Fruit fly (Drosophila melanogaster) whole organism, embryonic: Measurements from ENCODE around the gene alpha-Spec.

Experiments used
- Abd-B ChIP-seq: fragments of 200-800 bp; sonication (Bioruptor generic); optimal IDR thresholded peaks from 2 replicates; lab custom pipeline; 2018; ENCODE audit warnings: missing biosample characterization, mild to moderate bottlenecking, missing genetic modification characterization, moderate library complexity
- B-H2 ChIP-seq: fragments of 200-800 bp; sonication (Bioruptor generic); optimal IDR thresholded peaks from 2 replicates; lab custom pipeline; 2018; ENCODE audit warnings: missing biosample characterization, mild to moderate bottlenecking, missing genetic modification characterization
- CG10267 ChIP-seq: fragments of 200-800 bp; sonication (Bioruptor generic); optimal IDR thresholded peaks from 2 replicates; lab custom pipeline; 2018; ENCODE audit warnings: missing biosample characterization, mild to moderate bottlenecking, missing genetic modification characterization, moderate library complexity
- CG13287 ChIP-seq: fragments of 200-800 bp; sonication (Bioruptor generic); IDR thresholded peaks from 2 replicates; pipeline ENCODE4 v1.3.6; 2022; ENCODE audit warnings: missing biosample characterization, missing genetic modification characterization; ENCODE audit not compliant: partially characterized antibody
- CG14441 ChIP-seq: fragments of 200-800 bp; sonication (Bioruptor generic); IDR thresholded peaks from 2 replicates; pipeline ENCODE4 v1.3.6; 2022; ENCODE audit warnings: missing biosample characterization, missing genetic modification characterization
- CG14860 ChIP-seq: fragments of 200-800 bp; sonication (Bioruptor generic); IDR thresholded peaks from 3 replicates; pipeline ENCODE4 v1.3.6; 2022; ENCODE audit warnings: missing biosample characterization, missing genetic modification characterization; ENCODE audit not compliant: partially characterized antibody
- CG15514 ChIP-seq: fragments of 200-800 bp; sonication (Bioruptor generic); optimal IDR thresholded peaks from 3 replicates; lab custom pipeline; 2017; ENCODE audit warnings: missing biosample characterization, missing genetic modification characterization, mild to moderate bottlenecking, moderate library complexity, missing genetic modification reagents
- CG17359 ChIP-seq: fragments of 200-800 bp; sonication (Bioruptor generic); optimal IDR thresholded peaks from 3 replicates; lab custom pipeline; 2018; ENCODE audit warnings: missing biosample characterization, mild to moderate bottlenecking, missing genetic modification characterization, moderate library complexity
- CG17802 ChIP-seq: fragments of 200-800 bp; sonication (Bioruptor generic); optimal IDR thresholded peaks from 2 replicates; lab custom pipeline; 2018; ENCODE audit warnings: missing biosample characterization, mild to moderate bottlenecking, missing genetic modification characterization, moderate library complexity
- CG1792 ChIP-seq: fragments of 200-800 bp; sonication (Bioruptor generic); optimal IDR thresholded peaks from 2 replicates; lab custom pipeline; 2016; ENCODE audit warnings: missing biosample characterization, missing genetic modification characterization
- CG18011 ChIP-seq: fragments of 200-800 bp; sonication (Bioruptor generic); optimal IDR thresholded peaks from 2 replicates; lab custom pipeline; 2017; ENCODE audit warnings: missing biosample characterization, missing genetic modification characterization, mild to moderate bottlenecking, moderate library complexity, missing genotype
- CG32772 ChIP-seq: fragments of 200-800 bp; sonication (Bioruptor generic); IDR thresholded peaks from 2 replicates; pipeline ENCODE4 v1.3.6; 2022; ENCODE audit warnings: missing biosample characterization, missing genetic modification characterization
- CG3847 ChIP-seq: fragments of 200-800 bp; sonication (Bioruptor generic); IDR thresholded peaks from 2 replicates; pipeline ENCODE4 v1.3.6; 2022; ENCODE audit warnings: missing biosample characterization, missing genetic modification characterization
- CG4404 ChIP-seq: fragments of 200-800 bp; sonication (Bioruptor generic); IDR thresholded peaks from 2 replicates; pipeline ENCODE4 v1.3.6; 2022; ENCODE audit warnings: missing biosample characterization, missing genetic modification characterization
- CG4707 ChIP-seq: fragments of 200-800 bp; sonication (Bioruptor generic); optimal IDR thresholded peaks from 2 replicates; lab custom pipeline; 2018; ENCODE audit warnings: missing biosample characterization, mild to moderate bottlenecking, missing genetic modification characterization, moderate library complexity
- CG7556 ChIP-seq: fragments of 200-800 bp; sonication (Bioruptor generic); optimal IDR thresholded peaks from 2 replicates; lab custom pipeline; 2017; ENCODE audit warnings: missing biosample characterization, mild to moderate bottlenecking, missing genetic modification characterization
- CG7963 ChIP-seq: fragments of 200-800 bp; sonication (Bioruptor generic); IDR thresholded peaks from 3 replicates; pipeline ENCODE4 v1.3.6; 2022; ENCODE audit warnings: missing biosample characterization, missing genetic modification characterization; ENCODE audit not compliant: partially characterized antibody
- CG9797 ChIP-seq: fragments of 200-800 bp; sonication (Bioruptor generic); optimal IDR thresholded peaks from 3 replicates; lab custom pipeline; 2018; ENCODE audit warnings: missing biosample characterization, mild to moderate bottlenecking, missing genetic modification characterization
- Dll ChIP-seq: fragments of 200-800 bp; sonication (Bioruptor generic); IDR thresholded peaks from 4 replicates; pipeline ENCODE4 v1.3.6; 2022; ENCODE audit warnings: missing biosample characterization, missing genetic modification characterization; ENCODE audit not compliant: partially characterized antibody
- Doc3 ChIP-seq: fragments of 200-800 bp; sonication (Bioruptor generic); IDR thresholded peaks from 3 replicates; pipeline ENCODE4 v1.3.6; 2022; ENCODE audit warnings: missing biosample characterization, missing genetic modification characterization; ENCODE audit not compliant: partially characterized antibody
- Dp ChIP-seq: fragments of 200-800 bp; sonication (Bioruptor generic); optimal IDR thresholded peaks from 2 replicates; lab custom pipeline; 2018; ENCODE audit warnings: missing biosample characterization, mild to moderate bottlenecking, missing genetic modification characterization, moderate library complexity
- Drgx ChIP-seq: fragments of 200-800 bp; sonication (Bioruptor generic); IDR thresholded peaks from 2 replicates; pipeline ENCODE4 v1.3.6; 2022; ENCODE audit warnings: missing biosample characterization, missing genetic modification characterization
- HLH4C ChIP-seq: fragments of 200-800 bp; sonication (Bioruptor generic); IDR thresholded peaks from 3 replicates; pipeline ENCODE4 v1.3.6; 2022; ENCODE audit warnings: missing biosample characterization, missing genetic modification characterization; ENCODE audit not compliant: partially characterized antibody
- Hr51 ChIP-seq, 2 experiments: fragments of 200-800 bp; sonication (Bioruptor generic); optimal IDR thresholded peaks; 2 replicates in 1 of 2; 3 replicates in 1 of 2; lab custom pipeline; 2016 to 2018; ENCODE audit warnings: missing biosample characterization in 2 of 2, missing genetic modification characterization in 2 of 2, mild to moderate bottlenecking in 1 of 2, moderate library complexity in 1 of 2
- MBD-R2 ChIP-seq: fragments of 200-800 bp; sonication (Bioruptor generic); IDR thresholded peaks from 2 replicates; pipeline ENCODE4 v1.3.6; 2022; ENCODE audit warnings: missing biosample characterization, missing genetic modification characterization
- MESR4 ChIP-seq: fragments of 200-800 bp; sonication (Bioruptor generic); optimal IDR thresholded peaks from 2 replicates; lab custom pipeline; 2018; ENCODE audit warnings: missing biosample characterization, mild to moderate bottlenecking, missing genetic modification characterization, moderate library complexity
- Med ChIP-seq: fragments of 200-800 bp; sonication (Bioruptor generic); peaks from one replicate; lab custom pipeline; 2016; ENCODE audit warnings: missing biosample characterization, missing genetic modification characterization, mild to moderate bottlenecking, inconsistent platforms, moderate library complexity
- Myb ChIP-seq: fragments of 200-800 bp; sonication (Bioruptor generic); optimal IDR thresholded peaks from 2 replicates; lab custom pipeline; 2016; ENCODE audit warnings: missing biosample characterization, missing genetic modification characterization
- Nf-YB ChIP-seq: fragments of 200-800 bp; sonication (Bioruptor generic); optimal IDR thresholded peaks from 3 replicates; lab custom pipeline; 2019; ENCODE audit warnings: missing biosample characterization, mild to moderate bottlenecking, missing genetic modification characterization, moderate library complexity
- Pdp1 ChIP-seq, 2 experiments: fragments of 200-800 bp; sonication (Bioruptor generic); optimal IDR thresholded peaks; 3 replicates each; lab custom pipeline; 2016; ENCODE audit warnings: missing biosample characterization in 2 of 2, missing genetic modification characterization in 2 of 2, mild to moderate bottlenecking in 1 of 2, moderate library complexity in 1 of 2
- Sin3A ChIP-seq: fragments of >200 bp; optimal IDR thresholded peaks from 2 replicates; lab custom pipeline; 2018
- Tbp ChIP-seq: fragments of >200 bp; optimal IDR thresholded peaks from 2 replicates; lab custom pipeline; 2018; ENCODE audit warnings: missing biosample characterization, missing genetic modification characterization
- YL-1 ChIP-seq: fragments of 200-800 bp; sonication (Bioruptor generic); optimal IDR thresholded peaks from 3 replicates; lab custom pipeline; 2017; ENCODE audit warnings: missing biosample characterization, mild to moderate bottlenecking, missing genetic modification characterization
- bigmax ChIP-seq: fragments of 200-800 bp; sonication (Bioruptor generic); optimal IDR thresholded peaks from 2 replicates; lab custom pipeline; 2018; ENCODE audit warnings: missing biosample characterization, mild to moderate bottlenecking, missing genetic modification characterization
- chinmo ChIP-seq: fragments of 200-800 bp; sonication (Bioruptor generic); IDR thresholded peaks from 4 replicates; pipeline ENCODE4 v1.3.6; 2022; ENCODE audit warnings: missing biosample characterization, missing genetic modification characterization; ENCODE audit not compliant: partially characterized antibody
- dm ChIP-seq: fragments of 200-800 bp; sonication (Bioruptor generic); optimal IDR thresholded peaks from 3 replicates; lab custom pipeline; 2016; ENCODE audit warnings: missing biosample characterization, missing genetic modification characterization
- nerfin-1 ChIP-seq: fragments of 200-800 bp; sonication (Bioruptor generic); optimal IDR thresholded peaks from 3 replicates; lab custom pipeline; 2019; ENCODE audit warnings: missing biosample characterization, mild to moderate bottlenecking, missing genetic modification characterization, moderate library complexity
- nmo ChIP-seq: fragments of 200-800 bp; sonication (Bioruptor generic); optimal IDR thresholded peaks from 2 replicates; lab custom pipeline; 2018; ENCODE audit warnings: missing biosample characterization, mild to moderate bottlenecking, missing genetic modification characterization, moderate library complexity
- p53 ChIP-seq: fragments of 200-800 bp; sonication (Bioruptor generic); optimal IDR thresholded peaks from 2 replicates; lab custom pipeline; 2016; ENCODE audit warnings: missing biosample characterization, missing genetic modification characterization
- pnt ChIP-seq: fragments of 200-800 bp; sonication (Bioruptor generic); optimal IDR thresholded peaks from 3 replicates; lab custom pipeline; 2016; ENCODE audit warnings: missing biosample characterization, missing genetic modification characterization
- sd ChIP-seq: fragments of 200-800 bp; sonication (Bioruptor generic); optimal IDR thresholded peaks from 3 replicates; lab custom pipeline; 2018; ENCODE audit warnings: missing biosample characterization, mild to moderate bottlenecking, missing genetic modification characterization, moderate library complexity
- slou ChIP-seq: fragments of 200-800 bp; sonication (Bioruptor generic); optimal IDR thresholded peaks from 3 replicates; lab custom pipeline; 2016; ENCODE audit warnings: missing biosample characterization, missing genetic modification characterization
- trem ChIP-seq: fragments of 200-800 bp; optimal IDR thresholded peaks from 3 replicates; lab custom pipeline; 2019; ENCODE audit warnings: missing biosample characterization, mild to moderate bottlenecking, missing genetic modification characterization, moderate library complexity
- trh ChIP-seq: fragments of 200-800 bp; sonication (Bioruptor generic); optimal IDR thresholded peaks from 2 replicates; lab custom pipeline; 2016; ENCODE audit warnings: missing biosample characterization, missing genetic modification characterization
- vvl ChIP-seq: fragments of 200-800 bp; sonication (Bioruptor generic); IDR thresholded peaks from 2 replicates; pipeline ENCODE4 v1.3.6; 2022; ENCODE audit warnings: missing biosample characterization, missing genetic modification characterization
- zen ChIP-seq: fragments of 200-800 bp; sonication (Bioruptor generic); optimal IDR thresholded peaks from 3 replicates; lab custom pipeline; 2018; ENCODE audit warnings: missing biosample characterization, mild to moderate bottlenecking, missing genetic modification characterization, moderate library complexity
- zen2 ChIP-seq: fragments of 200-800 bp; sonication (Bioruptor generic); IDR thresholded peaks from 3 replicates; pipeline ENCODE4 v1.3.6; 2022; ENCODE audit warnings: missing biosample characterization, missing genetic modification characterization; ENCODE audit not compliant: partially characterized antibody

Gene alpha-Spec

dm6 chr3L:1802802-1803201 is 7.7 kb upstream of the alpha-Spec start, which contains the start of the genes JTBR and CG42676 (continued):
- TF ChIP-seq CG4404 (GFP tag; lab: Robert Waterston, UW) (no peak), CG18011 (GFP tag; lab: Kevin White, UChicago) (no peak), CG14441 (GFP tag; lab: Robert Waterston, UW) (no peak), zen (tag; lab: Kevin White, UChicago) (peak; percentile 14)

DNA sequence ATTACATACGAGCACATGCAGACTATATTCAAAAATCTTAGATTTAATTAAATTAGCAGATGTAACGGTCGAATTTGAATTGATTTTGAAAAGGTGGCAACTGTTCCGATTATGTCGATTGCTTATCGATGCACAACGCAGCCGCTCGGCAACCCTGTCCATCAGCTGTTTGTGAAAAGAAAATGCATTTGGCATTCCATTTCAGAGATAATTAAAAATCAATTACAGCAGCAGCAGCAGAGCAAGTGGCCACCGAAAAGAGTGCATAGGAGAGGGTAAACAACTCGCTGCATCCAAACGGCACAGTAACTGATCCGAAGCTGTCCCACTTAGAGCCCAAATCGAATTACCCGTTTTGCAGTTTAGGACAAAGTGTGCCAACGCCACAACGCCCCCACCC is 3.5 kb upstream of the alpha-Spec start, which contains the start of gene Patj:
TSS of gene Patj (plus strand) at position 155 of the 400 bp plus-strand sequence.
- TF ChIP-seq vvl (peak; percentile 28), Nf-YB (GFP tag; lab: Kevin White, UChicago) (no peak), CG10267 (tag; lab: Kevin White, UChicago) (peak; percentile 2), p53 (GFP tag; lab: Kevin White, UChicago) (no peak), chinmo (GFP tag; lab: Robert Waterston, UW) (peak; percentile 99), sd (tag; lab: Kevin White, UChicago) (peak; percentile 93), CG17802 (tag; lab: Kevin White, UChicago) (no peak), trh (GFP tag; lab: Kevin White, UChicago) (no peak), Med (GFP tag; lab: Kevin White, UChicago) (peak; percentile 23), CG4707 (GFP tag; lab: Kevin White, UChicago) (no peak), slou (no peak), CG15514 (GFP tag; lab: Kevin White, UChicago) (peak; percentile 85), CG32772 (GFP tag; lab: Robert Waterston, UW) (no peak), nmo (GFP tag; lab: Kevin White, UChicago) (peak; percentile 13), bigmax (GFP tag; lab: Kevin White, UChicago) (no peak), pnt (GFP tag; lab: Kevin White, UChicago) (no peak), CG7963 (GFP tag; lab: Robert Waterston, UW) (no peak), nerfin-1 (tag; lab: Kevin White, UChicago) (peak; percentile 21), Myb (GFP tag; lab: Kevin White, UChicago) (peak; percentile 99), CG1792 (GFP tag; lab: Kevin White, UChicago) (no peak), trem (tag; lab: Kevin White, UChicago) (peak; percentile 68), zen2 (GFP tag; lab: Robert Waterston, UW) (peak; percentile 7; the same call in 1 of the 3 replicates), dm (GFP tag; lab: Kevin White, UChicago) (no peak), Dp (peak; percentile 69), MBD-R2 (GFP tag; lab: Robert Waterston, UW) (peak; percentile 97), Dll (GFP tag; lab: Robert Waterston, UW) (peak; percentile 52; the same call in 3 of the 4 replicates), Pdp1 (GFP tag; optimal IDR thresholded peaks at IDR 0.05; lab: Kevin White, UChicago) (peak in 1 of 2 experiments; percentile 28), CG13287 (GFP tag; lab: Robert Waterston, UW) (peak; percentile 72), Tbp (no peak), B-H2 (no peak), CG17359 (tag; lab: Kevin White, UChicago) (no peak), CG7556 (no peak), CG3847 (GFP tag; lab: Robert Waterston, UW) (peak; percentile 66), YL-1 (peak; percentile 56), MESR4 (GFP tag; lab: Kevin White, UChicago) (peak; percentile 80), CG14441 (GFP tag; lab: Robert Waterston, UW) (no peak), Abd-B (GFP tag; lab: Kevin White, UChicago) (no peak), Hr51 (GFP tag; optimal IDR thresholded peaks at IDR 0.05; lab: Kevin White, UChicago) (no peak), HLH4C (GFP tag; lab: Robert Waterston, UW) (peak; percentile 24; the same call in 1 of the 3 replicates), Drgx (GFP tag; lab: Robert Waterston, UW) (no peak), CG9797 (peak; percentile 24), CG14860 (peak; percentile 40; the same call in 1 of the 3 replicates), Sin3A (peak; percentile 32), Doc3 (GFP tag; lab: Robert Waterston, UW) (no peak)
